Worm (Caenorhabditis elegans) whole organism, L1 larva: ENCODE data around the gene ddn-1.

ENCODE experiments used
- ama-1 ChIP-seq: fragments of 150-350 bp; optimal IDR thresholded peaks from 2 replicates; lab custom pipeline; 2014
- lin-13 ChIP-seq: fragments of 150-350 bp; optimal IDR thresholded peaks from 2 replicates; lab custom pipeline; 2014; ENCODE audit warnings: missing biosample characterization, missing genetic modification reagents, missing genetic modification characterization
- lir-3 ChIP-seq: sonication (generic microtip); optimal IDR thresholded peaks from 2 replicates; lab custom pipeline; 2016; ENCODE audit warnings: mild to moderate bottlenecking, missing genetic modification characterization, moderate library complexity, missing compliant biosample characterization; ENCODE audit not compliant: poor library complexity
- nhr-12 ChIP-seq: sonication (generic microtip); optimal IDR thresholded peaks from 2 replicates; lab custom pipeline; 2017; ENCODE audit warnings: missing biosample characterization, missing genetic modification characterization
- snpc-4 ChIP-seq: fragments of 150-350 bp; optimal IDR thresholded peaks from 2 replicates; lab custom pipeline; 2014; ENCODE audit warnings: missing biosample characterization, missing genetic modification characterization
- sox-4 ChIP-seq: sonication (generic microtip); optimal IDR thresholded peaks from 2 replicates; lab custom pipeline; 2016; ENCODE audit warnings: missing genetic modification characterization, missing compliant biosample characterization
- unc-62 ChIP-seq: fragments of 150-350 bp; optimal IDR thresholded peaks from 2 replicates; lab custom pipeline; 2014; ENCODE audit warnings: missing biosample characterization, missing genetic modification reagents, missing genetic modification characterization
- xbp-1 ChIP-seq: sonication (generic microtip); optimal IDR thresholded peaks from 2 replicates; lab custom pipeline; 2016; ENCODE audit warnings: missing genetic modification characterization, missing compliant biosample characterization

ce11 chrV:8727077-8727476, 33.2 kb downstream of the ddn-1 start, which contains the start of gene ZC196.9:
- TF ChIP-seq nhr-12 (no peak), ama-1 (no peak), snpc-4 (tag; lab: Kevin White, UChicago) (no peak), sox-4 (tag; lab: Kevin White, UChicago) (no peak), unc-62 (GFP tag; lab: Kevin White, UChicago) (no peak), lir-3 (no peak), xbp-1 (no peak), lin-13 (GFP tag; lab: Kevin White, UChicago) (no peak)
